Worm (Caenorhabditis elegans): Measurements from ENCODE around the gene lhfp-4.

lhfp-4 gene

ce11 chrIV:17248538-17248937, 26.8 kb upstream of the lhfp-4 start:
- TF ChIP-seq tra-4 (tag; optimal IDR thresholded peaks at IDR 0.05) (no peak), ceh-13 (GFP tag; optimal IDR thresholded peaks at IDR 0.05) (no peak), hnd-1 (tag; optimal IDR thresholded peaks at IDR 0.05) (no peak), tbx-11 (GFP tag; IDR thresholded peaks at IDR 0.05) (no peak), scrt-1 (GFP tag; IDR thresholded peaks at IDR 0.05) (no peak), ceh-36 (tag; optimal IDR thresholded peaks at IDR 0.05) (no peak), tbx-37 (GFP tag; conservative IDR thresholded peaks at IDR 0.05) (no peak)

- TF ChIP-seq hnd-1 (tag; optimal IDR thresholded peaks at IDR 0.05) (peak; percentile 22), scrt-1 (GFP tag; IDR thresholded peaks at IDR 0.05) (0 out of 2 replicates have a peak, but pooled peaks have one; percentile 31), hmg-4 (GFP tag; optimal IDR thresholded peaks at IDR 0.05) (peak; percentile 89), ceh-13 (GFP tag; optimal IDR thresholded peaks at IDR 0.05) (no peak), ama-1 (optimal IDR thresholded peaks at IDR 0.05) (no peak), tra-4 (tag; optimal IDR thresholded peaks at IDR 0.05) (no peak), sea-1 (GFP tag; conservative IDR thresholded peaks at IDR 0.05) (no peak), F13C5.2 (tag; optimal IDR thresholded peaks at IDR 0.05) (peak; percentile 92), tbx-37 (GFP tag; conservative IDR thresholded peaks at IDR 0.05) (peak; percentile 50; the same call in 1 of the 2 replicates), aly-1 (tag; optimal IDR thresholded peaks at IDR 0.05) (no peak), ets-7 (tag; optimal IDR thresholded peaks at IDR 0.05) (no peak), pes-1 (GFP tag; IDR thresholded peaks at IDR 0.05) (peak; percentile 72), flt-1 (GFP tag; IDR thresholded peaks at IDR 0.05) (0 out of 2 replicates have a peak, but pooled peaks have one; percentile 36), tbx-11 (GFP tag; IDR thresholded peaks at IDR 0.05) (no peak), ceh-36 (tag; optimal IDR thresholded peaks at IDR 0.05) (peak; percentile 5), hmbx-1 (tag; optimal IDR thresholded peaks at IDR 0.05) (no peak), B0310.2 (tag; optimal IDR thresholded peaks at IDR 0.05) (no peak)
Measured at ce11 chrIV:17249691-17250181, 25.6 kb upstream of the lhfp-4 start, which contains the start of gene eelo-2. TSS of gene eelo-2 (plus strand) at chrIV:17250131.

DNA sequence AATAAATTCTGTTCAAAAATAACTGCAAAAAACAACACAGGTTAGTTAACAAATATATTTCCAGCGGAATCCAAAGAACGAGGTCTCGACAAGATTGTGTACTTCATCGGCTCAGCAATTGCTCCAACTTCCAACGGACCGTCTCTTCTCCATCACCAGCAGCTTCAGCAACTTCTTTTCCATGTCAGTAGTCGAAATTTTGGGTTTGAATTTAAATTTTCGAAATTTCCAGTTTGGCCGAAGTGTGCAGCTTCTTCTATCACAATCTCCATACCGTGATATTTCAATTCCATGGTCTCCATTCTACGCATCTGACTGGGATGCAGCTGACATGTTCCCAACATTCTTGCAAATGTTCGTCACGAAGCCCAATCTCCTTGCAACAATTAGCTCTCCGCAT, 21.9 kb upstream of the lhfp-4 start:
- no peak for TF ChIP-seq ceh-36 (tag; optimal IDR thresholded peaks at IDR 0.05)
- TF ChIP-seq tbx-37 (GFP tag; conservative IDR thresholded peaks at IDR 0.05), result no peak
- TF ChIP-seq tra-4 (tag; optimal IDR thresholded peaks at IDR 0.05), result no peak
- no peak for TF ChIP-seq flt-1 (GFP tag; IDR thresholded peaks at IDR 0.05)
- TF ChIP-seq scrt-1 (GFP tag; IDR thresholded peaks at IDR 0.05), result no peak
- TF ChIP-seq hmbx-1 (tag; optimal IDR thresholded peaks at IDR 0.05), result no peak
- no peak for TF ChIP-seq ceh-13 (GFP tag; optimal IDR thresholded peaks at IDR 0.05)
- TF ChIP-seq pes-1 (GFP tag; IDR thresholded peaks at IDR 0.05), result no peak
- no peak for TF ChIP-seq B0310.2 (tag; optimal IDR thresholded peaks at IDR 0.05)
- no peak for TF ChIP-seq hnd-1 (tag; optimal IDR thresholded peaks at IDR 0.05)
- TF ChIP-seq ama-1 (optimal IDR thresholded peaks at IDR 0.05), result no peak
- no peak for TF ChIP-seq hmg-4 (GFP tag; optimal IDR thresholded peaks at IDR 0.05)
- TF ChIP-seq F13C5.2 (tag; optimal IDR thresholded peaks at IDR 0.05), result no peak
- TF ChIP-seq tbx-11 (GFP tag; IDR thresholded peaks at IDR 0.05), result no peak
- no peak for TF ChIP-seq aly-1 (tag; optimal IDR thresholded peaks at IDR 0.05)
- TF ChIP-seq sea-1 (GFP tag; conservative IDR thresholded peaks at IDR 0.05), result no peak
- TF ChIP-seq ets-7 (tag; optimal IDR thresholded peaks at IDR 0.05), result no peak

DNA sequence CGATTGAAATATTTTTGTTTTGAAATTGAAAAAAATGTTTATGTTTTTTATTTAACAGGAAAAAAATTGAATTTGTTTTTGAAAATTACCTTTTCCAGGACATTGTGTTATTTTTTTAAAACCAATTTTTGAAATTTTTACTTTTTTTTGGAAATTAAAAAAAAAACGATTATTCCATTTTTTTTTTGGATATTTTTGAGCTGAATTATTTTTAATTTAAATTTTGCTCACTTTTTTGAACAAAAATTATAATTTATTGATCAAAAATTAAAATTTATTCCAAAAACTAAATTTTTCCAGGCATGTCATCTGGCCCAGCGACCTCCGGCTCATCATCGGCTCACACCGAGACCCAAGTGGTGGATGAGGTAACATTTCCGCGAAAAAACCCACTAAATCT, 20.4 kb upstream of the lhfp-4 start, which contains the start of gene gtf-2E1:
TSS of gene gtf-2E1 (plus strand) at position 301 of the 400 bp plus-strand sequence.
- TF ChIP-seq ceh-36 (tag; optimal IDR thresholded peaks at IDR 0.05), result no peak

- TF ChIP-seq ets-7 (tag; optimal IDR thresholded peaks at IDR 0.05), result no peak
- no peak for TF ChIP-seq tbx-37 (GFP tag; conservative IDR thresholded peaks at IDR 0.05)
- no peak for TF ChIP-seq ama-1 (optimal IDR thresholded peaks at IDR 0.05)
- no peak for TF ChIP-seq B0310.2 (tag; optimal IDR thresholded peaks at IDR 0.05)
- TF ChIP-seq pes-1 (GFP tag; IDR thresholded peaks at IDR 0.05), result no peak
- no peak for TF ChIP-seq ceh-36 (tag; optimal IDR thresholded peaks at IDR 0.05)
- TF ChIP-seq ceh-13 (GFP tag; optimal IDR thresholded peaks at IDR 0.05), result no peak
- no peak for TF ChIP-seq hnd-1 (tag; optimal IDR thresholded peaks at IDR 0.05)
- no peak for TF ChIP-seq sea-1 (GFP tag; conservative IDR thresholded peaks at IDR 0.05)
- no peak for TF ChIP-seq aly-1 (tag; optimal IDR thresholded peaks at IDR 0.05)
- no peak for TF ChIP-seq scrt-1 (GFP tag; IDR thresholded peaks at IDR 0.05)
- TF ChIP-seq F13C5.2 (tag; optimal IDR thresholded peaks at IDR 0.05), result no peak
- no peak for TF ChIP-seq hmg-4 (GFP tag; optimal IDR thresholded peaks at IDR 0.05)
- TF ChIP-seq tra-4 (tag; optimal IDR thresholded peaks at IDR 0.05), result no peak
- TF ChIP-seq hmbx-1 (tag; optimal IDR thresholded peaks at IDR 0.05), result no peak
- no peak for TF ChIP-seq flt-1 (GFP tag; IDR thresholded peaks at IDR 0.05)
- no peak for TF ChIP-seq tbx-11 (GFP tag; IDR thresholded peaks at IDR 0.05)
Measured at ce11 chrIV:17258824-17259223, 16.6 kb upstream of the lhfp-4 start.

ce11 chrIV:17259310-17259709, 16.1 kb upstream of the lhfp-4 start, which contains the start of gene phyh-1:
TSS of gene phyh-1 (minus strand) at chrIV:17259410.
- TF ChIP-seq hmg-4 (GFP tag; optimal IDR thresholded peaks at IDR 0.05) (no peak), hnd-1 (tag; optimal IDR thresholded peaks at IDR 0.05) (no peak)

ce11 chrIV:17262385-17262784, 13.0 kb upstream of the lhfp-4 start, which contains the start of gene ZK550.6:
TSS of gene ZK550.6 (minus strand) at chrIV:17262485.
- no peak for TF ChIP-seq F13C5.2 (tag; optimal IDR thresholded peaks at IDR 0.05)
- TF ChIP-seq tra-4 (tag; optimal IDR thresholded peaks at IDR 0.05), result no peak
- TF ChIP-seq ceh-36 (tag; optimal IDR thresholded peaks at IDR 0.05), result no peak
- no peak for TF ChIP-seq B0310.2 (tag; optimal IDR thresholded peaks at IDR 0.05)
- TF ChIP-seq hmg-4 (GFP tag; optimal IDR thresholded peaks at IDR 0.05), result no peak
- no peak for TF ChIP-seq ceh-13 (GFP tag; optimal IDR thresholded peaks at IDR 0.05)
- TF ChIP-seq sea-1 (GFP tag; conservative IDR thresholded peaks at IDR 0.05), result no peak
- TF ChIP-seq ets-7 (tag; optimal IDR thresholded peaks at IDR 0.05), result no peak
- no peak for TF ChIP-seq pes-1 (GFP tag; IDR thresholded peaks at IDR 0.05)
- TF ChIP-seq hnd-1 (tag; optimal IDR thresholded peaks at IDR 0.05), result no peak
- TF ChIP-seq flt-1 (GFP tag; IDR thresholded peaks at IDR 0.05), result no peak

ce11 chrIV:17263714-17264113, 11.7 kb upstream of the lhfp-4 start:
- TF ChIP-seq pes-1 (GFP tag; IDR thresholded peaks at IDR 0.05), result no peak
- TF ChIP-seq F13C5.2 (tag; optimal IDR thresholded peaks at IDR 0.05), result no peak
- TF ChIP-seq B0310.2 (tag; optimal IDR thresholded peaks at IDR 0.05), result no peak
- TF ChIP-seq flt-1 (GFP tag; IDR thresholded peaks at IDR 0.05), result no peak
- TF ChIP-seq hmbx-1 (tag; optimal IDR thresholded peaks at IDR 0.05), result no peak
- no peak for TF ChIP-seq ceh-36 (tag; optimal IDR thresholded peaks at IDR 0.05)
- TF ChIP-seq tra-4 (tag; optimal IDR thresholded peaks at IDR 0.05), result no peak
- TF ChIP-seq tbx-37 (GFP tag; conservative IDR thresholded peaks at IDR 0.05), result no peak
- no peak for TF ChIP-seq ama-1 (optimal IDR thresholded peaks at IDR 0.05)
- TF ChIP-seq scrt-1 (GFP tag; IDR thresholded peaks at IDR 0.05), result no peak
- TF ChIP-seq tbx-11 (GFP tag; IDR thresholded peaks at IDR 0.05), result no peak
